Fruit fly (Drosophila melanogaster) S2 (cell line): ENCODE data around the gene CG15425.

Experiments
- CG8478 ChIP-seq: fragments of >200 bp; optimal IDR thresholded peaks from 2 replicates; lab custom pipeline; 2018
- CTCF ChIP-seq, 2 experiments: fragments of >200 bp; optimal IDR thresholded peaks; 2 replicates each; lab custom pipeline; 2018

DNA sequence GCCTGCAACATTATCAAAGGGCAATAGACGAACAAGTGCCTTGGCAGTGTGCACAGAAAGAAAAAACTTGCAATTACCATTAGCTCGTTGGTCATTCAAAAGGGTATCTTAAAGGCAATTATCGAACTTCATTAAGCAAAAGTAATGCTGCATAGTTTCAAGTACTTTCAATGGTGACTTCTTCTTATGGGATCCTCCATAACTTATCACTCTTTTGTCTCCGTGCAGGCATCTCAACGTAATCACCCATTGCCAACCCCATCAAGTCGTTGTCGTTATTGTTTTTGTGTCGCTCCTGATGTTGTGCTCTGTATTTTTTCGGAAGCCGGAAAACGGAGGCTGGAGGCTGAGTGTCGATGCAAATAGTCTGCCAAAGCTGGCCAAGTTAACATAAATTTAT, 39.5 kb downstream of the CG15425 start:
- TF ChIP-seq CG8478 (lab: Kevin White, UChicago), result no peak
- TF ChIP-seq CTCF (optimal IDR thresholded peaks at IDR 0.05; lab: Kevin White, UChicago), result no peak
